Fruit fly (Drosophila melanogaster): Measurements from ENCODE around the gene mus81.

Gene mus81

DNA sequence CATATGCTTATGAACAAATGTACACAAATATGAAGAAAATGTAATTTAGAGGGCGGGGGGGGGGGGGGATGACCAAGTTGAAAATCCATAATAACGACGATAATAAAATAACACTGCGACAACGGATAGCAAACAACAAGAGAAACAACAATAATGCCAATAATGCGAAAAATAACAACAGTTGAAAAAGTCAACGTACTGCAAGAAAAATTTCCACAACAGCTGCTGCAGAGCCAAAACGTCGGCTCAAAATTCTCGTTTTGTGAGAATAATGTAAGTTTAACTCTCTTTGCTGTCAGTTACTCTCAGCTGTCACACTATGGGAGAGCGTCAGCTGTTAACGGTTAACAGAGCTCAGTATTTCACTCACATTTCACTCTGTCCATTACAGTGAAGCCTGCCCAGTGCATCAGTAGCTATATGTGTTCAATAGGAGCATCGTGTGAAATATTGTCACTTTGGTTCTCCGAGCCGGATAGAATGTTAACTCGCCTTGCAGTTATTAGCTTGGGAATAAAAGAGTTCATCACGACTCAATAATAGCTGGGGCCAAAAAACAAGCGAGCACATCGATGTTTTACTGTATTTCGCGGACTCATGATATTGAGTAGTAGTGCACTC is 40.0 kb upstream of the mus81 start (continued):
- peak; percentile 54 for TF ChIP-seq Ssrp (tag; optimal IDR thresholded peaks at IDR 0.05)
- TF ChIP-seq Dek (tag; optimal IDR thresholded peaks at IDR 0.05), result peak; percentile 62
- peak; percentile 95 for TF ChIP-seq row (GFP tag; IDR thresholded peaks at IDR 0.05)
- 0 out of 3 replicates have a peak, but pooled peaks have one; percentile 18 for TF ChIP-seq HLH4C (GFP tag; IDR thresholded peaks at IDR 0.05; ENCODE audit: partially characterized antibody)
- 0 out of 4 replicates have a peak, but pooled peaks have one; percentile 52 for TF ChIP-seq chinmo (GFP tag; IDR thresholded peaks at IDR 0.05; ENCODE audit: partially characterized antibody)
- TF ChIP-seq Oaz (GFP tag; IDR thresholded peaks at IDR 0.05), result peak; percentile 66
- TF ChIP-seq cato (GFP tag; optimal IDR thresholded peaks at IDR 0.05; ENCODE audit: borderline replicate concordance), result peak; percentile 60
- TF ChIP-seq Aef1 (GFP tag; IDR thresholded peaks at IDR 0.05), result peak; percentile 73
- peak; percentile 79 for TF ChIP-seq CoRest (tag; optimal IDR thresholded peaks at IDR 0.05)
- peak; percentile 45 for TF ChIP-seq CG15601 (tag; optimal IDR thresholded peaks at IDR 0.05)
- TF ChIP-seq Bdp1 (GFP tag; optimal IDR thresholded peaks at IDR 0.05), result peak; percentile 60
- peak; percentile 52 for TF ChIP-seq trem (tag; optimal IDR thresholded peaks at IDR 0.05)
- TF ChIP-seq B-H2 (GFP tag; optimal IDR thresholded peaks at IDR 0.05), result peak; percentile 30
- peak; percentile 25; the same call in 1 of the 2 replicates for TF ChIP-seq Doc2 (GFP tag; IDR thresholded peaks at IDR 0.05)
- TF ChIP-seq CG3407 (GFP tag; optimal IDR thresholded peaks at IDR 0.05), result peak; percentile 48
- TF ChIP-seq Sox100B (GFP tag; optimal IDR thresholded peaks at IDR 0.05), result peak; percentile 54
- TF ChIP-seq Mad (GFP tag; optimal IDR thresholded peaks at IDR 0.05), result peak; percentile 67
- TF ChIP-seq bsh (GFP tag; optimal IDR thresholded peaks at IDR 0.05), result peak; percentile 79 to 83
- peak; percentile 65 for TF ChIP-seq Mes4 (GFP tag; optimal IDR thresholded peaks at IDR 0.05)
- no peak for TF ChIP-seq pan (optimal IDR thresholded peaks at IDR 0.05)
- peak in 1 of 2 experiments; percentile 84 for TF ChIP-seq pan (GFP tag; optimal IDR thresholded peaks at IDR 0.05 in 1 of 2, IDR thresholded peaks at IDR 0.05 in 1 of 2)
- TF ChIP-seq gro (GFP tag; optimal IDR thresholded peaks at IDR 0.05), result peak; percentile 78
- TF ChIP-seq trh (GFP tag; optimal IDR thresholded peaks at IDR 0.05), result no peak
- peak; percentile 50 for TF ChIP-seq CG4854 (GFP tag; optimal IDR thresholded peaks at IDR 0.05)
- TF ChIP-seq CG32767 (GFP tag; IDR thresholded peaks at IDR 0.05), result peak; percentile 59; the same call in 1 of the 2 replicates
- peak; percentile 73 for TF ChIP-seq CG4424 (GFP tag; optimal IDR thresholded peaks at IDR 0.05)
- peak; percentile 73 for TF ChIP-seq HHEX (GFP tag; optimal IDR thresholded peaks at IDR 0.05)
- TF ChIP-seq CG6272 (GFP tag; IDR thresholded peaks at IDR 0.05), result peak; percentile 55; the same call in 1 of the 2 replicates
- peak; percentile 82 for TF ChIP-seq CG9817 (tag; optimal IDR thresholded peaks at IDR 0.05)
- TF ChIP-seq zfh2 (GFP tag; optimal IDR thresholded peaks at IDR 0.05), result peak; percentile 70
- peak; percentile 38 for TF ChIP-seq CG10462 (GFP tag; optimal IDR thresholded peaks at IDR 0.05)
- TF ChIP-seq Rx (GFP tag; IDR thresholded peaks at IDR 0.05), result peak; percentile 60
- TF ChIP-seq CG17385 (GFP tag; optimal IDR thresholded peaks at IDR 0.05), result peak; percentile 76
- peak; percentile 80 for TF ChIP-seq CG17361 (GFP tag; IDR thresholded peaks at IDR 0.05)
- TF ChIP-seq CG2116 (GFP tag; optimal IDR thresholded peaks at IDR 0.05), result no peak
- peak; percentile 58 for TF ChIP-seq CG12744 (GFP tag; optimal IDR thresholded peaks at IDR 0.05)
- peak; percentile 62 for TF ChIP-seq Hand (GFP tag; optimal IDR thresholded peaks at IDR 0.05)
- TF ChIP-seq toy (GFP tag; IDR thresholded peaks at IDR 0.05), result no peak
- peak; percentile 57 for TF ChIP-seq CG9932 (GFP tag; IDR thresholded peaks at IDR 0.05)
- peak; percentile 60 for TF ChIP-seq CG16863 (GFP tag; optimal IDR thresholded peaks at IDR 0.05)
- no peak for TF ChIP-seq grn (GFP tag; optimal IDR thresholded peaks at IDR 0.05)
- TF ChIP-seq cg (GFP tag; optimal IDR thresholded peaks at IDR 0.05), result no peak
- TF ChIP-seq Deaf1 (tag; optimal IDR thresholded peaks at IDR 0.05), result peak; percentile 43
- TF ChIP-seq CG9876 (GFP tag; optimal IDR thresholded peaks at IDR 0.05), result peak; percentile 69
- no peak for TF ChIP-seq Dp (GFP tag; optimal IDR thresholded peaks at IDR 0.05)
- peak; percentile 62 for TF ChIP-seq CG18619 (GFP tag; optimal IDR thresholded peaks at IDR 0.05)
- no peak for TF ChIP-seq gt (GFP tag; IDR thresholded peaks at IDR 0.05)
- TF ChIP-seq CG4617 (GFP tag; optimal IDR thresholded peaks at IDR 0.05; ENCODE audit: borderline replicate concordance), result peak; percentile 47
- TF ChIP-seq Med (GFP tag), result peak; percentile 98
- TF ChIP-seq kah (GFP tag; optimal IDR thresholded peaks at IDR 0.05), result peak; percentile 44
